Worm (Caenorhabditis elegans): Measurements from ENCODE around the gene W03A5.2.

ce11 chrIII:5438064-5438463, 32.2 kb downstream of the W03A5.2 start:
- TF ChIP-seq T22C8.4 (GFP tag; IDR thresholded peaks at IDR 0.05), result no peak
- TF ChIP-seq med-1 (GFP tag; optimal IDR thresholded peaks at IDR 0.05; ENCODE audit: insufficient read depth), result no peak
- TF ChIP-seq klf-2 (GFP tag; conservative IDR thresholded peaks at IDR 0.05), result no peak
- no peak for TF ChIP-seq flt-1 (GFP tag; IDR thresholded peaks at IDR 0.05)
- TF ChIP-seq ref-1 (GFP tag; conservative IDR thresholded peaks at IDR 0.05), result no peak
- TF ChIP-seq ztf-23 (GFP tag; IDR thresholded peaks at IDR 0.05), result no peak
- no peak for TF ChIP-seq tab-1 (GFP tag; IDR thresholded peaks at IDR 0.05)
- TF ChIP-seq cog-1 (tag; optimal IDR thresholded peaks at IDR 0.05), result no peak
- TF ChIP-seq ztf-29 (GFP tag; IDR thresholded peaks at IDR 0.05), result no peak

Data from whole organism, midembryonic.